Worm (Caenorhabditis elegans) whole organism, L4/young adult: ENCODE measurements around the gene Y62F5A.9.

Experiments used
- W03F9.2 ChIP-seq: fragments of 150-350 bp; optimal IDR thresholded peaks from 2 replicates; lab custom pipeline; 2014; ENCODE audit warnings: missing biosample characterization, missing genetic modification characterization
- dao-5 ChIP-seq: sonication (generic microtip); optimal IDR thresholded peaks from 2 replicates; lab custom pipeline; 2016; ENCODE audit warnings: missing genotype, missing genetic modification characterization, moderate library complexity, missing compliant biosample characterization
- him-1 ChIP-seq: sonication (generic microtip); optimal IDR thresholded peaks from 2 replicates; lab custom pipeline; 2016; ENCODE audit warnings: missing genotype, missing genetic modification reagents, missing genetic modification characterization, missing compliant biosample characterization

Gene Y62F5A.9

ce11 chrII:11495307-11495706 is 43.3 kb downstream of the Y62F5A.9 start, which contains the start of the genes ooc-3 and B0334.4:
Gene ooc-3, minus strand, starts transcription at chrII:11495321.
Gene B0334.4, plus strand, starts transcription at chrII:11495692.
- TF ChIP-seq W03F9.2 (tag; lab: Kevin White, UChicago) (no peak), dao-5 (no peak)

ce11 chrII:11492843-11493242 is 45.8 kb downstream of the Y62F5A.9 start, which contains the start of gene hacl-1:
Gene hacl-1, minus strand, starts transcription at chrII:11492963.
- TF ChIP-seq W03F9.2 (tag; lab: Kevin White, UChicago), result no peak
- TF ChIP-seq him-1, result no peak
- TF ChIP-seq dao-5, result no peak

- TF ChIP-seq W03F9.2 (tag; lab: Kevin White, UChicago) (no peak), dao-5 (no peak), him-1 (no peak)
These were observed 50.6 kb downstream of the Y62F5A.9 start, which contains the start of gene B0334.13 for ce11 chrII:11487999-11488398. Gene B0334.13, plus strand, starts transcription at chrII:11488299.

ce11 chrII:11486698-11487234 is 51.9 kb downstream of the Y62F5A.9 start, which contains the start of gene ttr-18:
Gene ttr-18, minus strand, starts transcription at chrII:11486748.
- TF ChIP-seq him-1, result no peak
- no peak for TF ChIP-seq W03F9.2 (tag; lab: Kevin White, UChicago)
- no peak for TF ChIP-seq dao-5

- TF ChIP-seq him-1, result no peak
- no peak for TF ChIP-seq W03F9.2 (tag; lab: Kevin White, UChicago)
- no peak for TF ChIP-seq dao-5
These were observed 53.4 kb downstream of the Y62F5A.9 start, which contains the start of gene twk-5 for ce11 chrII:11485200-11485599. Gene twk-5, minus strand, starts transcription at chrII:11485300.
